Worm (Caenorhabditis elegans) whole organism, L1 larva: ENCODE data around the gene ppm-1.H.
A peak's percentile ranks its signal among the peaks of the same experiment; 100 is the strongest.

ENCODE experiments used
- C16A3.4 ChIP-seq: fragments of 150-350 bp; optimal IDR thresholded peaks from 2 replicates; lab custom pipeline; 2014; ENCODE audit warnings: missing biosample characterization, missing genetic modification characterization
- F16B12.6 ChIP-seq: fragments of 150-350 bp; optimal IDR thresholded peaks from 2 replicates; lab custom pipeline; 2014; ENCODE audit warnings: missing biosample characterization, missing genetic modification characterization
- Y116A8C.19 ChIP-seq: sonication (generic microtip); optimal IDR thresholded peaks from 2 replicates; lab custom pipeline; 2016; ENCODE audit warnings: missing compliant biosample characterization, missing genetic modification characterization, borderline replicate concordance
- aha-1 ChIP-seq: fragments of 150-350 bp; optimal IDR thresholded peaks from 2 replicates; lab custom pipeline; 2014; ENCODE audit warnings: missing biosample characterization, missing genetic modification characterization
- alr-1 ChIP-seq: fragments of 200-800 bp; sonication (Bioruptor generic); optimal IDR thresholded peaks from 2 replicates; lab custom pipeline; 2018; ENCODE audit warnings: borderline replicate concordance, mild to moderate bottlenecking, missing genetic modification characterization, missing compliant biosample characterization
- aly-2 ChIP-seq: fragments of 150-350 bp; optimal IDR thresholded peaks from 2 replicates; lab custom pipeline; 2014; ENCODE audit warnings: missing biosample characterization, missing genetic modification characterization
- ceh-8 ChIP-seq: fragments of 200-800 bp; sonication (Bioruptor generic); optimal IDR thresholded peaks from 2 replicates; lab custom pipeline; 2018; ENCODE audit warnings: mild to moderate bottlenecking, missing genetic modification characterization, moderate library complexity, missing compliant biosample characterization
- dsc-1 ChIP-seq: sonication (generic microtip); optimal IDR thresholded peaks from 2 replicates; lab custom pipeline; 2016; ENCODE audit warnings: mild to moderate bottlenecking, missing genetic modification characterization, missing compliant biosample characterization
- efl-1 ChIP-seq, 4 experiments: fragments of 150-350 bp; optimal IDR thresholded peaks in 3 of 4; peaks in 1 of 4; 1 replicate in 1 of 4; 2 replicates in 3 of 4; lab custom pipeline; 2014; ENCODE audit warnings: missing biosample characterization in 2 of 4, missing genetic modification characterization in 2 of 4, missing genetic modification reagents in 2 of 4
- efl-3 ChIP-seq: fragments of 200-800 bp; sonication (Bioruptor generic); optimal IDR thresholded peaks from 2 replicates; lab custom pipeline; 2018; ENCODE audit warnings: mild to moderate bottlenecking, missing genetic modification characterization, missing compliant biosample characterization
- egl-13 ChIP-seq: sonication (generic microtip); optimal IDR thresholded peaks from 2 replicates; lab custom pipeline; 2016; ENCODE audit warnings: missing genotype, missing genetic modification reagents, missing genetic modification characterization, missing compliant biosample characterization
- elt-3 ChIP-seq, 6 experiments: fragments of 150-350 bp in 1 of 6; sonication (generic microtip); optimal IDR thresholded peaks; 2 replicates each; lab custom pipeline; 2017 to 2018; ENCODE audit warnings: missing biosample characterization in 6 of 6, missing genetic modification characterization in 6 of 6, inconsistent platforms in 1 of 6
- ets-5 ChIP-seq: fragments of 200-800 bp; sonication (Bioruptor generic); IDR thresholded peaks from 2 replicates; pipeline ENCODE4 v1.3.6; 2022; ENCODE audit warnings: missing genetic modification characterization, missing compliant biosample characterization
- fkh-10 ChIP-seq: sonication (generic microtip); optimal IDR thresholded peaks from 2 replicates; lab custom pipeline; 2017; ENCODE audit warnings: missing biosample characterization, missing genetic modification reagents, missing genetic modification characterization
- fkh-8 ChIP-seq: sonication (generic microtip); optimal IDR thresholded peaks from 2 replicates; lab custom pipeline; 2016; ENCODE audit warnings: mild to moderate bottlenecking, missing genetic modification characterization, missing compliant biosample characterization
- fos-1 ChIP-seq: fragments of 150-350 bp; optimal IDR thresholded peaks from 2 replicates; lab custom pipeline; 2014; ENCODE audit warnings: missing biosample characterization, missing genetic modification characterization
- grh-1 ChIP-seq: fragments of 200-800 bp; sonication (Bioruptor generic); IDR thresholded peaks from 2 replicates; pipeline ENCODE4 v1.3.6; 2022; ENCODE audit warnings: missing genetic modification reagents, missing genetic modification characterization, missing compliant biosample characterization
- irx-1 ChIP-seq: sonication (generic microtip); optimal IDR thresholded peaks from 2 replicates; lab custom pipeline; 2016; ENCODE audit warnings: missing genetic modification characterization, missing compliant biosample characterization
- lin-15B ChIP-seq: fragments of 150-350 bp; sonication (generic microtip); optimal IDR thresholded peaks from 3 replicates; lab custom pipeline; 2014; ENCODE audit warnings: missing biosample characterization, missing genetic modification characterization
- lir-3 ChIP-seq: sonication (generic microtip); optimal IDR thresholded peaks from 2 replicates; lab custom pipeline; 2016; ENCODE audit warnings: mild to moderate bottlenecking, missing genetic modification characterization, moderate library complexity, missing compliant biosample characterization; ENCODE audit not compliant: poor library complexity
- nhr-12 ChIP-seq: sonication (generic microtip); optimal IDR thresholded peaks from 2 replicates; lab custom pipeline; 2017; ENCODE audit warnings: missing biosample characterization, missing genetic modification characterization
- nhr-20 ChIP-seq: sonication (generic microtip); optimal IDR thresholded peaks from 2 replicates; lab custom pipeline; 2016; ENCODE audit warnings: mild to moderate bottlenecking, missing genetic modification characterization, missing compliant biosample characterization
- nhr-237 ChIP-seq: fragments of 150-350 bp; optimal IDR thresholded peaks from 2 replicates; lab custom pipeline; 2014; ENCODE audit warnings: missing biosample characterization, missing genetic modification characterization
- nhr-28 ChIP-seq: fragments of 150-350 bp; optimal IDR thresholded peaks from 2 replicates; lab custom pipeline; 2014; ENCODE audit warnings: missing biosample characterization, missing genetic modification characterization
- nhr-47 ChIP-seq: sonication (generic microtip); optimal IDR thresholded peaks from 2 replicates; lab custom pipeline; 2016; ENCODE audit warnings: mild to moderate bottlenecking, missing genetic modification characterization, moderate library complexity, missing compliant biosample characterization
- nhr-71 ChIP-seq: sonication (generic microtip); optimal IDR thresholded peaks from 2 replicates; lab custom pipeline; 2016; ENCODE audit warnings: mild to moderate bottlenecking, missing genetic modification characterization, moderate library complexity, missing compliant biosample characterization
- nhr-77 ChIP-seq: fragments of 150-350 bp; optimal IDR thresholded peaks from 2 replicates; lab custom pipeline; 2014; ENCODE audit warnings: missing biosample characterization, missing genetic modification characterization
- pqm-1 ChIP-seq: sonication (generic microtip); optimal IDR thresholded peaks from 3 replicates; lab custom pipeline; 2017; ENCODE audit warnings: missing biosample characterization, missing genetic modification characterization
- rnt-1 ChIP-seq: sonication (generic microtip); optimal IDR thresholded peaks from 2 replicates; lab custom pipeline; 2016; ENCODE audit warnings: mild to moderate bottlenecking, missing genetic modification characterization, moderate library complexity, missing compliant biosample characterization
- snpc-4 ChIP-seq: fragments of 150-350 bp; optimal IDR thresholded peaks from 2 replicates; lab custom pipeline; 2014; ENCODE audit warnings: missing biosample characterization, missing genetic modification characterization
- snu-23 ChIP-seq: sonication (generic microtip); optimal IDR thresholded peaks from 2 replicates; lab custom pipeline; 2016; ENCODE audit warnings: missing genetic modification characterization, missing compliant biosample characterization
- sox-4 ChIP-seq: sonication (generic microtip); optimal IDR thresholded peaks from 2 replicates; lab custom pipeline; 2016; ENCODE audit warnings: missing genetic modification characterization, missing compliant biosample characterization
- sptf-1 ChIP-seq: fragments of 150-350 bp; optimal IDR thresholded peaks from 2 replicates; lab custom pipeline; 2014; ENCODE audit warnings: missing biosample characterization, missing genetic modification characterization
- tbx-2 ChIP-seq: sonication (generic microtip); optimal IDR thresholded peaks from 2 replicates; lab custom pipeline; 2016; ENCODE audit warnings: missing genetic modification characterization, missing compliant biosample characterization
- tlp-1 ChIP-seq: fragments of 150-350 bp; optimal IDR thresholded peaks from 2 replicates; lab custom pipeline; 2014; ENCODE audit warnings: missing biosample characterization, missing genetic modification characterization
- unc-30 ChIP-seq: sonication (generic microtip); optimal IDR thresholded peaks from 2 replicates; lab custom pipeline; 2017; ENCODE audit warnings: missing biosample characterization, missing genetic modification characterization
- unc-98 ChIP-seq: fragments of 200-800 bp; sonication (Bioruptor generic); IDR thresholded peaks from 2 replicates; pipeline ENCODE4 v1.3.6; 2022; ENCODE audit warnings: missing genetic modification characterization, missing compliant biosample characterization
- xbp-1 ChIP-seq: sonication (generic microtip); optimal IDR thresholded peaks from 2 replicates; lab custom pipeline; 2016; ENCODE audit warnings: missing genetic modification characterization, missing compliant biosample characterization

Gene ppm-1.H

ce11 chrIV:12252579-12252978 is 15.5 kb downstream of the ppm-1.H start, which contains the start of gene dnj-26:
TSS of gene dnj-26 (minus strand) at chrIV:12252679.
- TF ChIP-seq efl-1 (optimal IDR thresholded peaks at IDR 0.05; lab: Kevin White, UChicago) (no peak), efl-1 (GFP tag; optimal IDR thresholded peaks at IDR 0.05 in 1 of 2; lab: Kevin White, UChicago) (peak in 1 of 2 experiments; percentile 59), nhr-28 (tag; lab: Kevin White, UChicago) (no peak), fkh-8 (tag; lab: Kevin White, UChicago) (no peak), tlp-1 (tag; lab: Kevin White, UChicago) (no peak), snu-23 (no peak), nhr-12 (tag; lab: Kevin White, UChicago) (no peak), efl-3 (GFP tag; lab: Kevin White, UChicago) (no peak), pqm-1 (no peak)

ce11 chrIV:12244706-12245105 is 23.4 kb downstream of the ppm-1.H start, which contains the start of gene sre-15:
TSS of gene sre-15 (minus strand) at chrIV:12244806.
- TF ChIP-seq aly-2 (tag; lab: Kevin White, UChicago) (no peak), C16A3.4 (tag; lab: Kevin White, UChicago) (no peak), dsc-1 (tag; lab: Kevin White, UChicago) (peak; percentile 6), efl-1 (optimal IDR thresholded peaks at IDR 0.05; lab: Kevin White, UChicago) (no peak), efl-1 (GFP tag; optimal IDR thresholded peaks at IDR 0.05 in 1 of 2; lab: Kevin White, UChicago) (peak in 1 of 2 experiments; percentile 58), unc-98 (no peak)
- TF ChIP-seq, all 84 proteins: peak for 2

- TF ChIP-seq elt-3 (tag; optimal IDR thresholded peaks at IDR 0.05; lab: Kevin White, UChicago) (no peak), egl-13 (tag; lab: Kevin White, UChicago) (no peak), grh-1 (GFP tag; lab: Robert Waterston, UW) (no peak), Y116A8C.19 (tag; lab: Kevin White, UChicago) (no peak), snpc-4 (no peak), lin-15B (no peak), aha-1 (no peak), tlp-1 (tag; lab: Kevin White, UChicago) (no peak)
Measured at ce11 chrIV:12238851-12239250, 29.3 kb downstream of the ppm-1.H start, which contains the start of gene sre-19. TSS of gene sre-19 (minus strand) at chrIV:12238951.

- TF ChIP-seq fkh-8 (tag; lab: Kevin White, UChicago) (peak; percentile 31), sptf-1 (tag; lab: Kevin White, UChicago) (no peak), nhr-47 (tag; lab: Kevin White, UChicago) (no peak), rnt-1 (tag; lab: Kevin White, UChicago) (no peak), ceh-8 (GFP tag; lab: Kevin White, UChicago) (no peak), nhr-28 (tag; lab: Kevin White, UChicago) (no peak), tbx-2 (tag; lab: Kevin White, UChicago) (no peak)
- TF ChIP-seq, all 84 proteins: peak for 1
Measured at ce11 chrIV:12236011-12236410, 32.1 kb downstream of the ppm-1.H start, which contains the start of gene sre-16. TSS of gene sre-16 (minus strand) at chrIV:12236111.

- TF ChIP-seq grh-1 (GFP tag; lab: Robert Waterston, UW) (no peak), unc-30 (tag; lab: Kevin White, UChicago) (no peak), irx-1 (tag; lab: Kevin White, UChicago) (no peak), alr-1 (no peak), nhr-71 (tag; lab: Kevin White, UChicago) (no peak), ets-5 (GFP tag; lab: Robert Waterston, UW) (no peak), lir-3 (tag; lab: Kevin White, UChicago) (no peak), efl-1 (optimal IDR thresholded peaks at IDR 0.05; lab: Kevin White, UChicago) (no peak), efl-1 (GFP tag; optimal IDR thresholded peaks at IDR 0.05 in 1 of 2; lab: Kevin White, UChicago) (no peak), xbp-1 (tag; lab: Kevin White, UChicago) (no peak), dsc-1 (tag; lab: Kevin White, UChicago) (no peak), lin-15B (no peak), nhr-237 (tag; lab: Kevin White, UChicago) (no peak), nhr-77 (no peak), nhr-20 (tag; lab: Kevin White, UChicago) (no peak), fkh-10 (GFP tag; lab: Kevin White, UChicago) (no peak), sox-4 (tag; lab: Kevin White, UChicago) (no peak), pqm-1 (no peak), fos-1 (tag; lab: Kevin White, UChicago) (no peak), F16B12.6 (tag; lab: Kevin White, UChicago) (no peak)
Measured at ce11 chrIV:12229679-12230078, 38.4 kb downstream of the ppm-1.H start, which contains the start of gene sre-18. TSS of gene sre-18 (minus strand) at chrIV:12229779.
